Fruit fly (Drosophila melanogaster) whole organism, embryonic: ENCODE data around the gene Mst98Ca.
A peak's percentile ranks its signal among the peaks of the same experiment; 100 is the strongest.

Source experiments
- ATbp ChIP-seq: fragments of 200-800 bp; sonication (Bioruptor generic); optimal IDR thresholded peaks from 2 replicates; lab custom pipeline; 2017; ENCODE audit warnings: missing biosample characterization, mild to moderate bottlenecking, missing genetic modification characterization, missing genetic modification reagents
- Asciz ChIP-seq: fragments of 200-800 bp; sonication (Bioruptor generic); optimal IDR thresholded peaks from 2 replicates; lab custom pipeline; 2017; ENCODE audit warnings: missing biosample characterization, mild to moderate bottlenecking, missing genetic modification characterization, missing genetic modification reagents
- CG12104 ChIP-seq: fragments of 200-800 bp; sonication (Bioruptor generic); optimal IDR thresholded peaks from 3 replicates; lab custom pipeline; 2016; ENCODE audit warnings: missing biosample characterization, missing genetic modification characterization
- CG12299 ChIP-seq: fragments of 200-800 bp; sonication (Bioruptor generic); optimal IDR thresholded peaks from 2 replicates; lab custom pipeline; 2018; ENCODE audit warnings: missing biosample characterization, mild to moderate bottlenecking, missing genetic modification characterization
- CG13624 ChIP-seq: fragments of 200-800 bp; sonication (Bioruptor generic); optimal IDR thresholded peaks from 2 replicates; lab custom pipeline; 2016; ENCODE audit warnings: missing biosample characterization, missing genetic modification characterization
- CG13775 ChIP-seq: fragments of 200-800 bp; sonication (Bioruptor generic); optimal IDR thresholded peaks from 3 replicates; lab custom pipeline; 2017; ENCODE audit warnings: missing biosample characterization, mild to moderate bottlenecking, missing genetic modification characterization
- CG14710 ChIP-seq: fragments of 200-800 bp; sonication (Bioruptor generic); optimal IDR thresholded peaks from 3 replicates; lab custom pipeline; 2019; ENCODE audit warnings: missing biosample characterization, mild to moderate bottlenecking, missing genetic modification characterization, moderate library complexity
- CG15269 ChIP-seq: fragments of 200-800 bp; sonication (Bioruptor generic); optimal IDR thresholded peaks from 2 replicates; lab custom pipeline; 2018; ENCODE audit warnings: missing biosample characterization, mild to moderate bottlenecking, missing genetic modification characterization, moderate library complexity
- CG15479 ChIP-seq: fragments of 200-800 bp; sonication (Bioruptor generic); optimal IDR thresholded peaks from 3 replicates; lab custom pipeline; 2019; ENCODE audit warnings: missing biosample characterization, mild to moderate bottlenecking, missing genetic modification characterization, moderate library complexity
- CG17568 ChIP-seq: fragments of 200-800 bp; sonication (Bioruptor generic); optimal IDR thresholded peaks from 2 replicates; lab custom pipeline; 2018; ENCODE audit warnings: missing biosample characterization, mild to moderate bottlenecking, missing genetic modification characterization, moderate library complexity
- CG1832 ChIP-seq: fragments of 200-800 bp; sonication (Bioruptor generic); optimal IDR thresholded peaks from 2 replicates; lab custom pipeline; 2017; ENCODE audit warnings: missing biosample characterization, mild to moderate bottlenecking, missing genetic modification characterization, inconsistent platforms
- CG3065 ChIP-seq: fragments of 200-800 bp; sonication (Bioruptor generic); optimal IDR thresholded peaks from 2 replicates; lab custom pipeline; 2016; ENCODE audit warnings: missing biosample characterization, missing genetic modification characterization
- CG31388 ChIP-seq: fragments of 200-800 bp; sonication (Bioruptor generic); optimal IDR thresholded peaks from 2 replicates; lab custom pipeline; 2016; ENCODE audit warnings: missing biosample characterization, missing genetic modification characterization
- CG3726 ChIP-seq: fragments of 200-800 bp; sonication (Bioruptor generic); IDR thresholded peaks from 3 replicates; pipeline ENCODE4, ENCODE4 v1.3.6; 2022; ENCODE audit warnings: missing biosample characterization, missing genetic modification characterization
- CG4328 ChIP-seq: fragments of 200-800 bp; sonication (Bioruptor generic); optimal IDR thresholded peaks from 3 replicates; lab custom pipeline; 2017; ENCODE audit warnings: missing biosample characterization, missing genetic modification reagents, missing genetic modification characterization
- CG4360 ChIP-seq: fragments of 200-800 bp; sonication (Bioruptor generic); IDR thresholded peaks from 2 replicates; pipeline ENCODE4 v1.3.6; 2022; ENCODE audit warnings: missing biosample characterization, missing genetic modification characterization
- CG4424 ChIP-seq: fragments of 200-800 bp; sonication (Bioruptor generic); optimal IDR thresholded peaks from 3 replicates; lab custom pipeline; 2016; ENCODE audit warnings: missing biosample characterization, missing genetic modification characterization
- CG4730 ChIP-seq: fragments of 200-800 bp; sonication (Bioruptor generic); IDR thresholded peaks from 2 replicates; pipeline ENCODE4 v1.3.6; 2022; ENCODE audit warnings: missing biosample characterization, missing genetic modification characterization
- CG8944 ChIP-seq: fragments of 200-800 bp; sonication (Bioruptor generic); optimal IDR thresholded peaks from 3 replicates; lab custom pipeline; 2016; ENCODE audit warnings: missing biosample characterization, missing genetic modification characterization
- CG9609 ChIP-seq: fragments of 200-800 bp; sonication (Bioruptor generic); optimal IDR thresholded peaks from 3 replicates; lab custom pipeline; 2016; ENCODE audit warnings: missing biosample characterization, missing genetic modification characterization
- CG9797 ChIP-seq: fragments of 200-800 bp; sonication (Bioruptor generic); optimal IDR thresholded peaks from 3 replicates; lab custom pipeline; 2018; ENCODE audit warnings: missing biosample characterization, mild to moderate bottlenecking, missing genetic modification characterization
- Deaf1 ChIP-seq: fragments of 200-800 bp; optimal IDR thresholded peaks from 3 replicates; lab custom pipeline; 2019; ENCODE audit warnings: missing biosample characterization, mild to moderate bottlenecking, missing genetic modification characterization, moderate library complexity
- E2f2 ChIP-seq: fragments of 200-800 bp; sonication (Bioruptor generic); IDR thresholded peaks from 2 replicates; pipeline ENCODE4 v1.3.6; 2022; ENCODE audit warnings: missing biosample characterization, missing genetic modification characterization
- HLHmδ ChIP-seq: fragments of 200-800 bp; sonication (Bioruptor generic); optimal IDR thresholded peaks from 2 replicates; lab custom pipeline; 2018; ENCODE audit warnings: missing biosample characterization, mild to moderate bottlenecking, missing genetic modification characterization, moderate library complexity
- NK7.1 ChIP-seq: fragments of 200-800 bp; sonication (Bioruptor generic); optimal IDR thresholded peaks from 3 replicates; lab custom pipeline; 2016; ENCODE audit warnings: missing biosample characterization, missing genetic modification characterization
- Oaz ChIP-seq: fragments of 200-800 bp; sonication (Bioruptor generic); IDR thresholded peaks from 2 replicates; pipeline ENCODE4 v1.3.6; 2022; ENCODE audit warnings: missing biosample characterization, missing genetic modification characterization
- Optix ChIP-seq: fragments of 200-800 bp; sonication (Bioruptor generic); IDR thresholded peaks from 3 replicates; pipeline ENCODE4 v1.3.6; 2022; ENCODE audit warnings: missing biosample characterization, missing genetic modification characterization
- PHDP ChIP-seq: fragments of 200-800 bp; sonication (Bioruptor generic); optimal IDR thresholded peaks from 3 replicates; lab custom pipeline; 2018; ENCODE audit warnings: missing biosample characterization, mild to moderate bottlenecking, missing genetic modification characterization, moderate library complexity
- ab ChIP-seq: fragments of 200-800 bp; sonication (Bioruptor generic); optimal IDR thresholded peaks from 2 replicates; lab custom pipeline; 2016; ENCODE audit warnings: missing biosample characterization, missing genetic modification characterization
- amos ChIP-seq: fragments of 200-800 bp; sonication (Bioruptor generic); IDR thresholded peaks from 2 replicates; pipeline ENCODE4 v1.3.6; 2022; ENCODE audit warnings: missing biosample characterization, missing genetic modification characterization; ENCODE audit not compliant: partially characterized antibody
- ash1 ChIP-seq: fragments of 200-800 bp; sonication (Bioruptor generic); optimal IDR thresholded peaks from 2 replicates; lab custom pipeline; 2018; ENCODE audit warnings: missing biosample characterization, mild to moderate bottlenecking, missing genetic modification characterization
- bbx ChIP-seq: fragments of 200-800 bp; sonication (Bioruptor generic); IDR thresholded peaks from 2 replicates; pipeline ENCODE4 v1.3.6; 2022; ENCODE audit warnings: missing biosample characterization, missing genetic modification characterization; ENCODE audit not compliant: partially characterized antibody
- btn ChIP-seq: fragments of 200-800 bp; sonication (Bioruptor generic); optimal IDR thresholded peaks from 2 replicates; lab custom pipeline; 2016; ENCODE audit warnings: missing biosample characterization, missing genetic modification characterization
- corto ChIP-seq: fragments of 200-800 bp; sonication (Bioruptor generic); optimal IDR thresholded peaks from 2 replicates; lab custom pipeline; 2016; ENCODE audit warnings: missing biosample characterization, mild to moderate bottlenecking, missing genetic modification characterization, moderate library complexity
- cwo ChIP-seq: fragments of 200-800 bp; sonication (Bioruptor generic); optimal IDR thresholded peaks from 3 replicates; lab custom pipeline; 2017; ENCODE audit warnings: missing biosample characterization, missing genetic modification characterization, mild to moderate bottlenecking, moderate library complexity, missing genetic modification reagents
- fru ChIP-seq: fragments of >200 bp; optimal IDR thresholded peaks from 2 replicates; lab custom pipeline; 2017
- grn ChIP-seq: fragments of 200-800 bp; sonication (Bioruptor generic); optimal IDR thresholded peaks from 3 replicates; lab custom pipeline; 2017; ENCODE audit warnings: missing biosample characterization, missing genetic modification characterization
- ham ChIP-seq: fragments of 200-800 bp; sonication (Bioruptor generic); IDR thresholded peaks from 2 replicates; pipeline ENCODE4 v1.3.6; 2022; ENCODE audit warnings: missing biosample characterization, missing genetic modification characterization
- jigr1 ChIP-seq: fragments of 200-800 bp; sonication (Bioruptor generic); IDR thresholded peaks from 3 replicates; pipeline ENCODE4 v1.3.6; 2022; ENCODE audit warnings: missing biosample characterization, missing genetic modification characterization
- kni ChIP-seq: fragments of 200-800 bp; sonication (Bioruptor generic); optimal IDR thresholded peaks from 3 replicates; lab custom pipeline; 2017; ENCODE audit warnings: mild to moderate bottlenecking, missing biosample characterization, missing genetic modification reagents, missing genetic modification characterization
- maf-S ChIP-seq: fragments of 200-800 bp; sonication (Bioruptor generic); optimal IDR thresholded peaks from 2 replicates; lab custom pipeline; 2016; ENCODE audit warnings: missing biosample characterization, missing genetic modification characterization
- mirr ChIP-seq: fragments of 200-800 bp; sonication (Bioruptor generic); optimal IDR thresholded peaks from 3 replicates; lab custom pipeline; 2018; ENCODE audit warnings: missing biosample characterization, mild to moderate bottlenecking, missing genetic modification characterization
- nmo ChIP-seq: fragments of 200-800 bp; sonication (Bioruptor generic); optimal IDR thresholded peaks from 2 replicates; lab custom pipeline; 2018; ENCODE audit warnings: missing biosample characterization, mild to moderate bottlenecking, missing genetic modification characterization, moderate library complexity
- nom ChIP-seq: fragments of 200-800 bp; sonication (Bioruptor generic); optimal IDR thresholded peaks from 2 replicates; lab custom pipeline; 2017; ENCODE audit warnings: missing biosample characterization, missing genetic modification characterization, mild to moderate bottlenecking, moderate library complexity, missing genetic modification reagents
- org-1 ChIP-seq: fragments of 200-800 bp; sonication (Bioruptor generic); optimal IDR thresholded peaks from 2 replicates; lab custom pipeline; 2017; ENCODE audit warnings: missing biosample characterization, missing genetic modification characterization
- psq ChIP-seq: fragments of 200-800 bp; sonication (Bioruptor generic); optimal IDR thresholded peaks from 2 replicates; lab custom pipeline; 2017; ENCODE audit warnings: missing biosample characterization, missing genetic modification characterization
- sens ChIP-seq: fragments of 200-800 bp; sonication (Bioruptor generic); peaks from one replicate; lab custom pipeline; 2016; ENCODE audit warnings: missing biosample characterization, missing genetic modification characterization
- sima ChIP-seq: fragments of 200-800 bp; sonication (Bioruptor generic); optimal IDR thresholded peaks from 2 replicates; lab custom pipeline; 2016; ENCODE audit warnings: missing biosample characterization, missing genetic modification characterization
- stc ChIP-seq: fragments of 200-800 bp; sonication (Bioruptor generic); IDR thresholded peaks from 2 replicates; pipeline ENCODE4 v1.3.6; 2022; ENCODE audit warnings: missing biosample characterization, missing genetic modification characterization
- z ChIP-seq: fragments of 200-800 bp; sonication (Bioruptor generic); IDR thresholded peaks from 3 replicates; pipeline ENCODE4 v1.3.6; 2022; ENCODE audit warnings: missing biosample characterization, missing genetic modification characterization

The Mst98Ca gene

dm6 chr3R:28326150-28326965, 35.2 kb downstream of the Mst98Ca start (continued):
- TF ChIP-seq CG12104 (peak; percentile 99), z (no peak), stc (GFP tag; lab: Robert Waterston, UW) (no peak), NK7.1 (GFP tag; lab: Kevin White, UChicago) (peak; percentile 99), psq (GFP tag; lab: Kevin White, UChicago) (peak; percentile 98), btn (GFP tag; lab: Kevin White, UChicago) (peak; percentile 99), PHDP (tag; lab: Kevin White, UChicago) (peak; percentile 99), bbx (no peak), CG3726 (GFP tag; lab: Robert Waterston, UW) (no peak), CG9797 (GFP tag; lab: Kevin White, UChicago) (peak; percentile 72), CG15269 (tag; lab: Kevin White, UChicago) (peak; percentile 100), Deaf1 (tag; lab: Kevin White, UChicago) (peak; percentile 92), jigr1 (no peak), CG4730 (GFP tag; lab: Robert Waterston, UW) (no peak), grn (peak; percentile 91), nom (GFP tag; lab: Kevin White, UChicago) (peak; percentile 100), CG17568 (GFP tag; lab: Kevin White, UChicago) (peak; percentile 99), ham (GFP tag; lab: Robert Waterston, UW) (no peak), CG4424 (GFP tag; lab: Kevin White, UChicago) (peak; percentile 99), CG4328 (GFP tag; lab: Kevin White, UChicago) (peak; percentile 98), Asciz (peak; percentile 99), CG13775 (GFP tag; lab: Kevin White, UChicago) (peak; percentile 99), CG4360 (GFP tag; lab: Robert Waterston, UW) (no peak), sima (peak; percentile 99), CG12299 (tag; lab: Kevin White, UChicago) (peak; percentile 99), Oaz (GFP tag; lab: Robert Waterston, UW) (no peak), Optix (GFP tag; lab: Robert Waterston, UW) (no peak), sens (peak; percentile 100), CG3065 (GFP tag; lab: Kevin White, UChicago) (peak; percentile 99), CG15479 (GFP tag; lab: Kevin White, UChicago) (peak; percentile 90), ash1 (peak; percentile 98), CG13624 (GFP tag; lab: Kevin White, UChicago) (peak; percentile 100), kni (GFP tag; lab: Kevin White, UChicago) (peak; percentile 96), E2f2 (GFP tag; lab: Robert Waterston, UW) (no peak), CG14710 (tag; lab: Kevin White, UChicago) (peak; percentile 97), cwo (GFP tag; lab: Kevin White, UChicago) (peak; percentile 99), fru (lab: Kevin White, UChicago) (no peak), org-1 (peak; percentile 99), maf-S (GFP tag; lab: Kevin White, UChicago) (peak; percentile 99), mirr (peak; percentile 96), CG31388 (GFP tag; lab: Kevin White, UChicago) (peak; percentile 99), corto (GFP tag; lab: Kevin White, UChicago) (peak; percentile 99), CG1832 (GFP tag; lab: Kevin White, UChicago) (peak; percentile 20), amos (GFP tag; lab: Robert Waterston, UW) (no peak), HLHmδ (GFP tag; lab: Kevin White, UChicago) (no peak), CG9609 (GFP tag; lab: Kevin White, UChicago) (peak; percentile 99), nmo (GFP tag; lab: Kevin White, UChicago) (peak; percentile 99), ATbp (GFP tag; lab: Kevin White, UChicago) (peak; percentile 99), CG8944 (GFP tag; lab: Kevin White, UChicago) (peak; percentile 99), ab (GFP tag; lab: Kevin White, UChicago) (peak; percentile 98)
